Worm (Caenorhabditis elegans): ENCODE results near the gene ZK6.6.

DNA sequence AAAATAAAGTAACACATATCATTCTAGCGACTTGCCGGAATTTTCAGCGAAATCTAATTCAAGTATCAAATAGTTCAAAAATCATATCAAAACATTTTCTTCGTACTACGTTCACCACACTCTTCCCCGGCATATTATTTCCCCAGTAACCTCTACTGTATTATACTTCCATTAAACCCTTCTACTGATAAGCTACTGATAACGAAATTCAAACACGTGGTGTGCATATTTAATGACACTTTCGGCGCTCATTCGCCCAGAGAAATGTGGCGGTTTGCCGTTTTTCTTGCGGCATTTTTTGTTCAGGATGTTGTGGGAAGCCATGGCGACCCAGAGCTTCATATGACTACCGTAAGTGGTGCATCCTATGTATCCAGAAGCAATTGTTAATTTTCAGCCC, 3.0 kb upstream of the ZK6.6 start, which contains the start of gene lipl-5:
- TF ChIP-seq ceh-30 (tag; optimal IDR thresholded peaks at IDR 0.05) = no peak
- TF ChIP-seq fkh-10 (GFP tag; optimal IDR thresholded peaks at IDR 0.05) = no peak
- no peak for TF ChIP-seq ama-1 (optimal IDR thresholded peaks at IDR 0.05)
- TF ChIP-seq unc-86 (tag; optimal IDR thresholded peaks at IDR 0.05) = no peak
- no peak for TF ChIP-seq dve-1 (tag; optimal IDR thresholded peaks at IDR 0.05)
- TF ChIP-seq rnt-1 (tag; optimal IDR thresholded peaks at IDR 0.05) = no peak
- TF ChIP-seq ceh-24 (tag; optimal IDR thresholded peaks at IDR 0.05) = no peak
- no peak for TF ChIP-seq ceh-34 (tag; optimal IDR thresholded peaks at IDR 0.05)
- no peak for TF ChIP-seq T23F11.4 (GFP tag; optimal IDR thresholded peaks at IDR 0.05)
- no peak for TF ChIP-seq ceh-45 (GFP tag; IDR thresholded peaks at IDR 0.05)
